Worm (Caenorhabditis elegans): ENCODE results near the gene T23G4.127.

DNA sequence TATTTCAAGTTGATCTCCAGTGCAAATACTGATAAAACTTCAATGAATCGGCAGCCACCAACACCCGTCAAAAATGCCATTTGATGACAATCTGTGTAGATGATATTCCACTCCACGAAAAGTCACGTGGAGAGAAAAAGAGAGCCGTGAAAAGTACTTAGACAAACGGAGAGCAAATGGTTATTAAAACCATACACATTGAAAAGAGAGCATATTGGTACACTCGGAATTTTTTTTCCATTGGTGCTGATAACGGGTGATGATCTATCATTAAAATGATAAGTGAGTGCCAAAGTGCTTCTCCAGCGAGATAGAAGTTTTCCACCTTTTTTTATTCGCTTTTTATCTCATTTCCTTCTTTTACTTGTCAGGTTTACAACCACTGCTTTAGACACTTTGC is 26.7 kb upstream of the T23G4.127 start:
- no peak for TF ChIP-seq sem-2 (GFP tag; optimal IDR thresholded peaks at IDR 0.05)
- no peak for TF ChIP-seq nhr-237 (tag; optimal IDR thresholded peaks at IDR 0.05)
- no peak for TF ChIP-seq unc-39 (tag; optimal IDR thresholded peaks at IDR 0.05)
